Worm (Caenorhabditis elegans): Measurements from ENCODE around the gene C07C7.1.

The C07C7.1 gene

ce11 chrIV:9232421-9233141 lies 47.9 kb downstream of the C07C7.1 start, which contains the start of gene Y11D7A.3:
Y11D7A.3 (plus strand) TSS chrIV:9233091.
- TF ChIP-seq ekl-4 (GFP tag; IDR thresholded peaks at IDR 0.05) (no peak), hsf-1 (GFP tag; IDR thresholded peaks at IDR 0.05) (no peak), B0336.3 (GFP tag; IDR thresholded peaks at IDR 0.05) (no peak), dpff-1 (tag; optimal IDR thresholded peaks at IDR 0.05) (no peak), K11D2.4 (GFP tag; IDR thresholded peaks at IDR 0.05) (no peak), lin-26 (GFP tag; IDR thresholded peaks at IDR 0.05) (no peak), Y79H2A.3 (GFP tag; conservative IDR thresholded peaks at IDR 0.05) (no peak), ztf-25 (GFP tag; IDR thresholded peaks at IDR 0.05) (no peak), B0019.2 (GFP tag; conservative IDR thresholded peaks at IDR 0.05) (no peak), F33H1.4 (GFP tag; IDR thresholded peaks at IDR 0.05) (no peak), chd-7 (tag; optimal IDR thresholded peaks at IDR 0.05) (no peak), lsl-1 (GFP tag; optimal IDR thresholded peaks at IDR 0.05) (no peak), Y95B8A.8 (GFP tag; IDR thresholded peaks at IDR 0.05) (no peak), ztf-6 (GFP tag; IDR thresholded peaks at IDR 0.05) (no peak), F22D6.2 (tag; optimal IDR thresholded peaks at IDR 0.05) (no peak), F23B12.7 (tag; optimal IDR thresholded peaks at IDR 0.05; ENCODE audit: insufficient read depth) (no peak), lsy-27 (tag; optimal IDR thresholded peaks at IDR 0.05; ENCODE audit: borderline replicate concordance, insufficient read depth) (no peak), hmg-1.2 (GFP tag; IDR thresholded peaks at IDR 0.05) (no peak)
